Fruit fly (Drosophila melanogaster) whole organism, embryonic: ENCODE data around the gene CG6959.
A peak's percentile ranks its signal among the peaks of the same experiment; 100 is the strongest.

Experiments used
- Antp ChIP-seq: fragments of 200-800 bp; sonication (Bioruptor generic); optimal IDR thresholded peaks from 3 replicates; lab custom pipeline; 2016; ENCODE audit warnings: missing biosample characterization, missing genetic modification characterization
- B-H2 ChIP-seq: fragments of 200-800 bp; sonication (Bioruptor generic); optimal IDR thresholded peaks from 2 replicates; lab custom pipeline; 2018; ENCODE audit warnings: missing biosample characterization, mild to moderate bottlenecking, missing genetic modification characterization
- BEAF-32 ChIP-seq: fragments of 200-800 bp; sonication (Bioruptor generic); optimal IDR thresholded peaks from 3 replicates; lab custom pipeline; 2017; ENCODE audit warnings: missing biosample characterization, missing genetic modification characterization, mild to moderate bottlenecking, moderate library complexity, missing genetic modification reagents
- CG10462 ChIP-seq: fragments of 200-800 bp; sonication (Bioruptor generic); optimal IDR thresholded peaks from 2 replicates; lab custom pipeline; 2016; ENCODE audit warnings: missing biosample characterization, missing genetic modification characterization
- CG11093 ChIP-seq: fragments of 200-800 bp; sonication (Bioruptor generic); IDR thresholded peaks from 3 replicates; pipeline ENCODE4 v1.3.6; 2022; ENCODE audit warnings: missing biosample characterization, missing genetic modification characterization
- CG11560 ChIP-seq: fragments of 200-800 bp; sonication (Bioruptor generic); IDR thresholded peaks from 3 replicates; pipeline ENCODE4 v1.3.6; 2022; ENCODE audit warnings: missing biosample characterization, missing genetic modification characterization
- CG12236 ChIP-seq: fragments of 200-800 bp; sonication (Bioruptor generic); optimal IDR thresholded peaks from 2 replicates; lab custom pipeline; 2016; ENCODE audit warnings: missing biosample characterization, missing genetic modification characterization
- CG12769 ChIP-seq: fragments of 200-800 bp; sonication (Bioruptor generic); optimal IDR thresholded peaks from 2 replicates; lab custom pipeline; 2019; ENCODE audit warnings: missing biosample characterization, mild to moderate bottlenecking, missing genetic modification characterization, moderate library complexity
- CG12942 ChIP-seq: fragments of 200-800 bp; sonication (Bioruptor generic); optimal IDR thresholded peaks from 3 replicates; lab custom pipeline; 2016; ENCODE audit warnings: missing biosample characterization, missing genetic modification characterization
- CG13894 ChIP-seq: fragments of 200-800 bp; sonication (Bioruptor generic); optimal IDR thresholded peaks from 3 replicates; lab custom pipeline; 2018; ENCODE audit warnings: missing biosample characterization, mild to moderate bottlenecking, missing genetic modification characterization, moderate library complexity
- CG15514 ChIP-seq: fragments of 200-800 bp; sonication (Bioruptor generic); optimal IDR thresholded peaks from 3 replicates; lab custom pipeline; 2017; ENCODE audit warnings: missing biosample characterization, missing genetic modification characterization, mild to moderate bottlenecking, moderate library complexity, missing genetic modification reagents
- CG17385 ChIP-seq: fragments of 200-800 bp; sonication (Bioruptor generic); optimal IDR thresholded peaks from 3 replicates; lab custom pipeline; 2018; ENCODE audit warnings: missing biosample characterization, mild to moderate bottlenecking, missing genetic modification characterization
- CG17912 ChIP-seq: fragments of 200-800 bp; sonication (Bioruptor generic); optimal IDR thresholded peaks from 2 replicates; lab custom pipeline; 2018; ENCODE audit warnings: missing biosample characterization, mild to moderate bottlenecking, missing genetic modification characterization
- CG2875 ChIP-seq: fragments of 200-800 bp; sonication (Bioruptor generic); optimal IDR thresholded peaks from 2 replicates; lab custom pipeline; 2017; ENCODE audit warnings: missing biosample characterization, mild to moderate bottlenecking, missing genetic modification characterization, missing genetic modification reagents
- CG3163 ChIP-seq: fragments of 200-800 bp; sonication (Bioruptor generic); optimal IDR thresholded peaks from 3 replicates; lab custom pipeline; 2016; ENCODE audit warnings: missing biosample characterization, missing genetic modification characterization
- CG5245 ChIP-seq: fragments of 200-800 bp; sonication (Bioruptor generic); optimal IDR thresholded peaks from 3 replicates; lab custom pipeline; 2016; ENCODE audit warnings: missing biosample characterization, missing genetic modification characterization
- CG8388 ChIP-seq: fragments of 200-800 bp; sonication (Bioruptor generic); optimal IDR thresholded peaks from 2 replicates; lab custom pipeline; 2019; ENCODE audit warnings: missing biosample characterization, mild to moderate bottlenecking, missing genetic modification characterization, moderate library complexity
- Chrac-16 ChIP-seq: fragments of 200-800 bp; sonication (Bioruptor generic); optimal IDR thresholded peaks from 3 replicates; lab custom pipeline; 2016; ENCODE audit warnings: missing biosample characterization, missing genetic modification characterization
- Deaf1 ChIP-seq: fragments of 200-800 bp; optimal IDR thresholded peaks from 3 replicates; lab custom pipeline; 2019; ENCODE audit warnings: missing biosample characterization, mild to moderate bottlenecking, missing genetic modification characterization, moderate library complexity
- Dip3 ChIP-seq: fragments of 200-800 bp; sonication (Bioruptor generic); optimal IDR thresholded peaks from 3 replicates; lab custom pipeline; 2016; ENCODE audit warnings: missing biosample characterization, missing genetic modification characterization
- Hr3 ChIP-seq: fragments of 200-800 bp; sonication (Bioruptor generic); optimal IDR thresholded peaks from 3 replicates; lab custom pipeline; 2016; ENCODE audit warnings: missing biosample characterization, missing genetic modification characterization
- Hr78 ChIP-seq, 2 experiments: fragments of 200-800 bp in 1 of 2; fragments of >200 bp in 1 of 2; sonication (Bioruptor generic) in 1 of 2; optimal IDR thresholded peaks; 2 replicates each; lab custom pipeline; 2017 to 2019; ENCODE audit warnings: missing biosample characterization in 2 of 2, missing genetic modification characterization in 2 of 2, mild to moderate bottlenecking in 1 of 2, moderate library complexity in 1 of 2
- Med ChIP-seq: fragments of 200-800 bp; sonication (Bioruptor generic); peaks from one replicate; lab custom pipeline; 2016; ENCODE audit warnings: missing biosample characterization, missing genetic modification characterization, mild to moderate bottlenecking, inconsistent platforms, moderate library complexity
- Nf-YA ChIP-seq: fragments of 200-800 bp; sonication (Bioruptor generic); IDR thresholded peaks from 2 replicates; pipeline ENCODE4 v1.3.6; 2022; ENCODE audit warnings: missing biosample characterization, missing genetic modification characterization
- Nf-YC ChIP-seq: fragments of 200-800 bp; optimal IDR thresholded peaks from 3 replicates; lab custom pipeline; 2019; ENCODE audit warnings: missing biosample characterization, mild to moderate bottlenecking, missing genetic modification characterization, moderate library complexity
- ac ChIP-seq: fragments of 200-800 bp; sonication (Bioruptor generic); optimal IDR thresholded peaks from 3 replicates; lab custom pipeline; 2017; ENCODE audit warnings: missing biosample characterization, mild to moderate bottlenecking, missing genetic modification characterization
- ash1 ChIP-seq: fragments of 200-800 bp; sonication (Bioruptor generic); optimal IDR thresholded peaks from 2 replicates; lab custom pipeline; 2018; ENCODE audit warnings: missing biosample characterization, mild to moderate bottlenecking, missing genetic modification characterization
- bbx ChIP-seq: fragments of 200-800 bp; sonication (Bioruptor generic); IDR thresholded peaks from 2 replicates; pipeline ENCODE4 v1.3.6; 2022; ENCODE audit warnings: missing biosample characterization, missing genetic modification characterization; ENCODE audit not compliant: partially characterized antibody
- chif ChIP-seq, 2 experiments: fragments of 200-800 bp; sonication (Bioruptor generic); optimal IDR thresholded peaks; 3 replicates each; lab custom pipeline; 2016; ENCODE audit warnings: missing biosample characterization in 2 of 2, missing genetic modification characterization in 2 of 2
- dati ChIP-seq: fragments of 200-800 bp; sonication (Bioruptor generic); IDR thresholded peaks from 2 replicates; pipeline ENCODE4 v1.3.6; 2022; ENCODE audit warnings: missing biosample characterization, missing genetic modification characterization
- dmrt11E ChIP-seq: fragments of 200-800 bp; sonication (Bioruptor generic); optimal IDR thresholded peaks from 3 replicates; lab custom pipeline; 2018; ENCODE audit warnings: missing biosample characterization, mild to moderate bottlenecking, missing genetic modification characterization, moderate library complexity
- dysf ChIP-seq: fragments of 200-800 bp; sonication (Bioruptor generic); IDR thresholded peaks from 3 replicates; pipeline ENCODE4 v1.3.6; 2022; ENCODE audit warnings: missing biosample characterization, missing genetic modification characterization
- hkb ChIP-seq, 2 experiments: fragments of 200-800 bp in 1 of 2; fragments of >200 bp in 1 of 2; sonication (Bioruptor generic) in 1 of 2; IDR thresholded peaks in 1 of 2; optimal IDR thresholded peaks in 1 of 2; 2 replicates each; pipeline versions ENCODE4 v1.3.6 to Lab custom; 2017 to 2022; ENCODE audit warnings: missing biosample characterization in 1 of 2, missing genetic modification characterization in 1 of 2
- jumu ChIP-seq: fragments of 200-800 bp; sonication (Bioruptor generic); optimal IDR thresholded peaks from 3 replicates; lab custom pipeline; 2016; ENCODE audit warnings: missing biosample characterization, missing genetic modification characterization
- kay ChIP-seq: fragments of 200-800 bp; sonication (Bioruptor generic); optimal IDR thresholded peaks from 2 replicates; lab custom pipeline; 2016; ENCODE audit warnings: missing biosample characterization, missing genetic modification characterization
- klu ChIP-seq: fragments of 200-800 bp; sonication (Bioruptor generic); IDR thresholded peaks from 2 replicates; pipeline ENCODE4 v1.3.6; 2022; ENCODE audit warnings: missing biosample characterization, missing genetic modification characterization
- maf-S ChIP-seq: fragments of 200-800 bp; sonication (Bioruptor generic); optimal IDR thresholded peaks from 2 replicates; lab custom pipeline; 2016; ENCODE audit warnings: missing biosample characterization, missing genetic modification characterization
- nerfin-1 ChIP-seq: fragments of 200-800 bp; sonication (Bioruptor generic); optimal IDR thresholded peaks from 3 replicates; lab custom pipeline; 2019; ENCODE audit warnings: missing biosample characterization, mild to moderate bottlenecking, missing genetic modification characterization, moderate library complexity
- p53 ChIP-seq: fragments of 200-800 bp; sonication (Bioruptor generic); optimal IDR thresholded peaks from 2 replicates; lab custom pipeline; 2016; ENCODE audit warnings: missing biosample characterization, missing genetic modification characterization
- pros ChIP-seq: fragments of 200-800 bp; sonication (Bioruptor generic); optimal IDR thresholded peaks from 3 replicates; lab custom pipeline; 2019; ENCODE audit warnings: missing biosample characterization, mild to moderate bottlenecking, missing genetic modification characterization, moderate library complexity
- sc ChIP-seq, 3 experiments: fragments of >200 bp in 2 of 3; fragments of 200-800 bp in 1 of 3; sonication (Bioruptor generic) in 1 of 3; optimal IDR thresholded peaks; 2 replicates in 2 of 3; 3 replicates in 1 of 3; lab custom pipeline; 2017; ENCODE audit warnings: mild to moderate bottlenecking in 1 of 3, missing biosample characterization in 1 of 3, missing genetic modification characterization in 1 of 3, missing genetic modification reagents in 1 of 3
- scrt ChIP-seq: fragments of 200-800 bp; sonication (Bioruptor generic); optimal IDR thresholded peaks from 2 replicates; lab custom pipeline; 2018; ENCODE audit warnings: missing biosample characterization, mild to moderate bottlenecking, missing genetic modification characterization, moderate library complexity
- toy ChIP-seq: fragments of 200-800 bp; sonication (Bioruptor generic); IDR thresholded peaks from 2 replicates; pipeline ENCODE4 v1.3.6; 2022; ENCODE audit warnings: missing biosample characterization, missing genetic modification characterization
- tup ChIP-seq: fragments of 200-800 bp; sonication (Bioruptor generic); optimal IDR thresholded peaks from 2 replicates; lab custom pipeline; 2016; ENCODE audit warnings: missing biosample characterization, mild to moderate bottlenecking, missing genetic modification characterization, moderate library complexity
- wdn ChIP-seq: fragments of 200-800 bp; sonication (Bioruptor generic); IDR thresholded peaks from 2 replicates; pipeline ENCODE4 v1.3.6; 2022; ENCODE audit warnings: missing biosample characterization, missing genetic modification characterization
- zf30C ChIP-seq: fragments of 200-800 bp; sonication (Bioruptor generic); optimal IDR thresholded peaks from 3 replicates; lab custom pipeline; 2018; ENCODE audit warnings: missing biosample characterization, mild to moderate bottlenecking, missing genetic modification characterization

Gene CG6959

DNA sequence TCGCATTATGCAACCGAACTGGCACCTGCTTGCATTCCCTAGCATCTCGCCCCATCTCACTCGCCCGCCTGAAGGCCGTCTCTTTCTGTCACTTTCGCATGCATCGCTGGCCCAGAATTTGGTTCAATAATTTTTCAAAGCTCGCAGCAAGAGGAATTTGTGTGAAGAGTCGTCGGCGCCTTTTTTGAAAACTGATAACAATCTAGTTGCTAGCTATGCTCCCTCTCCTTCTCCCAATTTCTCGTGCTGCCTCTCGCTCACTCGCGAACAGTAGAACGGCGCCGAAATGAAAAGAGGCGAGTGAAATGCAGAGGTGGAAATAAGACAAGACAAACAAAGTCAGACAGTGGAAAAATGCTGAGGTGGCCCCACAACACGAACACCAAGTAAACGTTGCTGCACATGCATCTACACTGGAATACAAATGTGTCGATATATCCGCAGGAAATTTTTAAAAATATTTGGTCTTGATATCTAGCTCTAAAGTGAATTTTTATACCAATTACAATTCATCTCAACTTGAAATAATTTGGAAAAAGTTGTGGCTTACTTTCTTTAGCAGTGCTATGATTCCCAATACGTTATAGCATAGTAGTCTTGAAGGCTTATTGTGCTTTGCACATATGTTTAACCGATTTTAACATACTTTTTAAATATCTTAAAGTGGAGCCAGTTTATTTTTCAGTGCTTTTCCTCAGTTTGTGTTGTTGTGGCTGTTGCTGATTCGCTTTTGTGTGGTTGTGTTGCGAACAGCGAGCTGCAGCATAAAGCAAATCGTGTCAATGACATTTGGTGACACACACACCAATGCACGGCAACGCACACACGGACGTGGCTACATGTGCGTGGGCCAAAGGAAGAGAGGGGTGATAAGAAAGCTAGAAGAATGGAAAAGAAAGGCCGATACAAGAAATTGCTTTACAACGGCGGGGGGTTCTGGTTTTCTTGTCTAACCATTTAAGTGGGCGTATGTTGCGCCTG, 18.1 kb downstream of the CG6959 start (continued):
- TF ChIP-seq B-H2 = no peak
- TF ChIP-seq CG5245 (GFP tag; lab: Kevin White, UChicago) = peak; percentile 77
- TF ChIP-seq wdn (GFP tag; lab: Robert Waterston, UW) = no peak
- TF ChIP-seq CG10462 (GFP tag; lab: Kevin White, UChicago) = peak; percentile 59
- no peak for TF ChIP-seq ac
- peak; percentile 91 for TF ChIP-seq CG8388 (GFP tag; lab: Kevin White, UChicago)
- TF ChIP-seq Hr78 (GFP tag; optimal IDR thresholded peaks at IDR 0.05; lab: Kevin White, UChicago) = peak in 1 of 2 experiments; percentile 90
- TF ChIP-seq CG13894 (tag; lab: Kevin White, UChicago) = no peak
- TF ChIP-seq CG2875 (GFP tag; lab: Kevin White, UChicago) = peak; percentile 85
- TF ChIP-seq Deaf1 = peak; percentile 52
- no peak for TF ChIP-seq p53 (GFP tag; lab: Kevin White, UChicago)
- peak; percentile 17 for TF ChIP-seq CG3163
- no peak for TF ChIP-seq hkb (optimal IDR thresholded peaks at IDR 0.05; lab: Kevin White, UChicago)
- peak; percentile 44 for TF ChIP-seq hkb (GFP tag; IDR thresholded peaks at IDR 0.05; lab: Robert Waterston, UW)
- TF ChIP-seq dmrt11E (tag; lab: Kevin White, UChicago) = peak; percentile 88
- TF ChIP-seq Nf-YC (tag; lab: Kevin White, UChicago) = peak; percentile 35
- no peak for TF ChIP-seq tup (GFP tag; lab: Kevin White, UChicago)
- peak; percentile 20 for TF ChIP-seq scrt
- TF ChIP-seq CG12769 (tag; lab: Kevin White, UChicago) = no peak
- TF ChIP-seq pros = peak; percentile 40
- TF ChIP-seq ash1 (GFP tag; lab: Kevin White, UChicago) = no peak
- TF ChIP-seq CG12942 (GFP tag; lab: Kevin White, UChicago) = peak; percentile 57
- peak; percentile 73 for TF ChIP-seq Hr3 (GFP tag; lab: Kevin White, UChicago)
- peak; percentile 59; the same call in 2 of the 3 replicates for TF ChIP-seq CG11093
- no peak for TF ChIP-seq BEAF-32 (GFP tag; lab: Kevin White, UChicago)
- peak; percentile 77 for TF ChIP-seq CG12236 (GFP tag; lab: Kevin White, UChicago)
- TF ChIP-seq dati (GFP tag; lab: Robert Waterston, UW) = no peak
- TF ChIP-seq chif (GFP tag; optimal IDR thresholded peaks at IDR 0.05; lab: Kevin White, UChicago) = peak; percentile 65 to 87
- no peak for TF ChIP-seq toy (GFP tag; lab: Robert Waterston, UW)
- TF ChIP-seq kay = peak; percentile 54
- peak; percentile 76 for TF ChIP-seq jumu (GFP tag; lab: Kevin White, UChicago)
- TF ChIP-seq klu = no peak
- TF ChIP-seq nerfin-1 (tag; lab: Kevin White, UChicago) = peak; percentile 88
- peak; percentile 65 for TF ChIP-seq Chrac-16 (GFP tag; lab: Kevin White, UChicago)
- no peak for TF ChIP-seq sc (optimal IDR thresholded peaks at IDR 0.05; lab: Kevin White, UChicago)
- TF ChIP-seq sc (GFP tag; optimal IDR thresholded peaks at IDR 0.05; lab: Kevin White, UChicago) = peak; percentile 90
- TF ChIP-seq CG15514 = no peak
- TF ChIP-seq Antp = peak; percentile 60
- TF ChIP-seq Dip3 (GFP tag; lab: Kevin White, UChicago) = no peak
- TF ChIP-seq bbx (GFP tag; lab: Robert Waterston, UW) = peak; percentile 30; the same call in 1 of the 2 replicates
- TF ChIP-seq Nf-YA = peak; percentile 46; the same call in 1 of the 2 replicates
- no peak for TF ChIP-seq CG17912 (GFP tag; lab: Kevin White, UChicago)
- peak; percentile 48; the same call in 1 of the 3 replicates for TF ChIP-seq dysf (GFP tag; lab: Robert Waterston, UW)
- peak; percentile 87 for TF ChIP-seq Med (GFP tag; lab: Kevin White, UChicago)
- peak; percentile 62 for TF ChIP-seq zf30C (GFP tag; lab: Kevin White, UChicago)
- TF ChIP-seq maf-S (GFP tag; lab: Kevin White, UChicago) = peak; percentile 5
- TF ChIP-seq CG17385 (GFP tag; lab: Kevin White, UChicago) = peak; percentile 74
- no peak for TF ChIP-seq CG11560 (tag; lab: Robert Waterston, UW)
